Worm (Caenorhabditis elegans): ENCODE results near the gene F47D12.9.

The F47D12.9 gene

ce11 chrIII:6283024-6283423 lies 20.2 kb downstream of the F47D12.9 start:
- TF ChIP-seq sox-4 (tag; optimal IDR thresholded peaks at IDR 0.05) (no peak), Y22D7AL.16 (tag; optimal IDR thresholded peaks at IDR 0.05) (no peak), pat-9 (tag; optimal IDR thresholded peaks at IDR 0.05) (no peak), K02D7.2 (tag; optimal IDR thresholded peaks at IDR 0.05) (no peak), unc-3 (GFP tag; conservative IDR thresholded peaks at IDR 0.05) (no peak), unc-3 (tag; optimal IDR thresholded peaks at IDR 0.05) (no peak), pha-2 (tag; optimal IDR thresholded peaks at IDR 0.05) (no peak), lin-11 (tag; optimal IDR thresholded peaks at IDR 0.05) (no peak), C38D4.7 (GFP tag; optimal IDR thresholded peaks at IDR 0.05) (no peak), unc-42 (tag; optimal IDR thresholded peaks at IDR 0.05) (no peak), sdc-2 (tag; optimal IDR thresholded peaks at IDR 0.05) (no peak), tbx-2 (tag; optimal IDR thresholded peaks at IDR 0.05) (no peak)

ce11 chrIII:6280070-6280596 lies 23.0 kb downstream of the F47D12.9 start, which contains the start of gene hmg-1.2:
hmg-1.2 (plus strand) TSS chrIII:6280380.
- TF ChIP-seq ceh-31 (tag; optimal IDR thresholded peaks at IDR 0.05) (peak; percentile 79), unc-42 (tag; optimal IDR thresholded peaks at IDR 0.05) (peak; percentile 37), madf-2 (tag; optimal IDR thresholded peaks at IDR 0.05) (peak; percentile 54), sdc-2 (tag; optimal IDR thresholded peaks at IDR 0.05) (peak; percentile 15), ceh-14 (tag; optimal IDR thresholded peaks at IDR 0.05) (peak; percentile 29), ama-1 (optimal IDR thresholded peaks at IDR 0.05) (peak; percentile 59), unc-55 (GFP tag; optimal IDR thresholded peaks at IDR 0.05) (peak; percentile 79), ceh-48 (tag; optimal IDR thresholded peaks at IDR 0.05) (peak; percentile 4), ref-2 (tag; optimal IDR thresholded peaks at IDR 0.05) (peak; percentile 70), ceh-18 (tag; optimal IDR thresholded peaks at IDR 0.05) (peak; percentile 77), rnt-1 (tag; optimal IDR thresholded peaks at IDR 0.05) (peak; percentile 48), dmd-4 (tag; optimal IDR thresholded peaks at IDR 0.05; ENCODE audit: borderline replicate concordance) (no peak), ceh-34 (tag; optimal IDR thresholded peaks at IDR 0.05) (peak; percentile 68), hlh-15 (tag; optimal IDR thresholded peaks at IDR 0.05) (no peak), ceh-2 (tag; optimal IDR thresholded peaks at IDR 0.05) (no peak), syd-9 (tag; optimal IDR thresholded peaks at IDR 0.05) (no peak), hlh-30 (tag; optimal IDR thresholded peaks at IDR 0.05; ENCODE audit: insufficient read depth) (peak; percentile 74), mec-3 (tag; optimal IDR thresholded peaks at IDR 0.05; ENCODE audit: borderline replicate concordance) (no peak), pros-1 (tag; optimal IDR thresholded peaks at IDR 0.05) (peak; percentile 79), fkh-6 (tag; optimal IDR thresholded peaks at IDR 0.05) (peak; percentile 40), nfya-1 (tag; optimal IDR thresholded peaks at IDR 0.05) (peak; percentile 76), tbx-2 (tag; optimal IDR thresholded peaks at IDR 0.05) (peak; percentile 51)

ce11 chrIII:6279453-6279852 lies 23.7 kb downstream of the F47D12.9 start:
- no peak for TF ChIP-seq che-1 (tag; optimal IDR thresholded peaks at IDR 0.05)
- no peak for TF ChIP-seq tbx-7 (tag; optimal IDR thresholded peaks at IDR 0.05)
- no peak for TF ChIP-seq T23F11.4 (GFP tag; optimal IDR thresholded peaks at IDR 0.05)
- TF ChIP-seq unc-55 (GFP tag; optimal IDR thresholded peaks at IDR 0.05): no peak
- TF ChIP-seq ceh-14 (tag; optimal IDR thresholded peaks at IDR 0.05): no peak
- no peak for TF ChIP-seq sdc-2 (tag; optimal IDR thresholded peaks at IDR 0.05)
- TF ChIP-seq hlh-15 (tag; optimal IDR thresholded peaks at IDR 0.05): no peak
- TF ChIP-seq npax-4 (tag; optimal IDR thresholded peaks at IDR 0.05): no peak
- TF ChIP-seq nhr-232 (tag; optimal IDR thresholded peaks at IDR 0.05): no peak
- no peak for TF ChIP-seq syd-9 (tag; optimal IDR thresholded peaks at IDR 0.05)
- TF ChIP-seq hlh-6 (tag; optimal IDR thresholded peaks at IDR 0.05): no peak
- no peak for TF ChIP-seq unc-42 (tag; optimal IDR thresholded peaks at IDR 0.05)
- TF ChIP-seq fkh-10 (GFP tag; optimal IDR thresholded peaks at IDR 0.05): no peak
- TF ChIP-seq ztf-16 (tag; optimal IDR thresholded peaks at IDR 0.05): no peak
- TF ChIP-seq nhr-11 (tag; optimal IDR thresholded peaks at IDR 0.05): no peak
- no peak for TF ChIP-seq mec-3 (tag; optimal IDR thresholded peaks at IDR 0.05; ENCODE audit: borderline replicate concordance)
- no peak for TF ChIP-seq lin-11 (tag; optimal IDR thresholded peaks at IDR 0.05)
- TF ChIP-seq K09A11.1 (tag; optimal IDR thresholded peaks at IDR 0.05; ENCODE audit: insufficient read depth): no peak
- TF ChIP-seq pag-3 (tag; optimal IDR thresholded peaks at IDR 0.05; ENCODE audit: borderline replicate concordance): no peak

Data from whole organism, late embryonic.